Fruit fly (Drosophila melanogaster) whole organism, embryonic: ENCODE results near the gene CG33286.

Experiments
- Atf6 ChIP-seq: fragments of 200-800 bp; sonication (Bioruptor generic); IDR thresholded peaks from 2 replicates; pipeline ENCODE4 v1.3.6; 2022; ENCODE audit warnings: missing biosample characterization, missing genetic modification characterization
- Bteb2 ChIP-seq: fragments of 200-800 bp; sonication (Bioruptor generic); optimal IDR thresholded peaks from 2 replicates; lab custom pipeline; 2016; ENCODE audit warnings: missing biosample characterization, missing genetic modification characterization
- CG10321 ChIP-seq: fragments of 200-800 bp; sonication (Bioruptor generic); IDR thresholded peaks from 2 replicates; pipeline ENCODE4 v1.3.6; 2022; ENCODE audit warnings: missing biosample characterization, missing genetic modification characterization
- CG10959 ChIP-seq: fragments of 200-800 bp; sonication (Bioruptor generic); IDR thresholded peaks from 2 replicates; pipeline ENCODE4 v1.3.6; 2022; ENCODE audit warnings: missing biosample characterization, missing genetic modification characterization
- CG12071 ChIP-seq: fragments of 200-800 bp; sonication (Bioruptor generic); optimal IDR thresholded peaks from 3 replicates; lab custom pipeline; 2018; ENCODE audit warnings: missing biosample characterization, mild to moderate bottlenecking, missing genetic modification characterization
- CG12659 ChIP-seq: fragments of 200-800 bp; sonication (Bioruptor generic); optimal IDR thresholded peaks from 3 replicates; lab custom pipeline; 2017; ENCODE audit warnings: mild to moderate bottlenecking, missing biosample characterization, missing genetic modification reagents, missing genetic modification characterization
- CG13296 ChIP-seq: fragments of 200-800 bp; sonication (Bioruptor generic); optimal IDR thresholded peaks from 3 replicates; lab custom pipeline; 2018; ENCODE audit warnings: missing biosample characterization, mild to moderate bottlenecking, missing genetic modification characterization
- CG16863 ChIP-seq: fragments of 200-800 bp; sonication (Bioruptor generic); optimal IDR thresholded peaks from 3 replicates; lab custom pipeline; 2016; ENCODE audit warnings: missing biosample characterization, missing genetic modification characterization
- CG17802 ChIP-seq: fragments of 200-800 bp; sonication (Bioruptor generic); optimal IDR thresholded peaks from 2 replicates; lab custom pipeline; 2018; ENCODE audit warnings: missing biosample characterization, mild to moderate bottlenecking, missing genetic modification characterization, moderate library complexity
- CG18262 ChIP-seq: fragments of 200-800 bp; optimal IDR thresholded peaks from 3 replicates; lab custom pipeline; 2019; ENCODE audit warnings: missing biosample characterization, mild to moderate bottlenecking, missing genetic modification characterization, moderate library complexity
- CG18476 ChIP-seq: fragments of 200-800 bp; sonication (Bioruptor generic); optimal IDR thresholded peaks from 2 replicates; lab custom pipeline; 2016; ENCODE audit warnings: missing biosample characterization, mild to moderate bottlenecking, missing genetic modification characterization
- CG18599 ChIP-seq: fragments of 200-800 bp; sonication (Bioruptor generic); optimal IDR thresholded peaks from 3 replicates; lab custom pipeline; 2017; ENCODE audit warnings: missing biosample characterization, missing genetic modification characterization, mild to moderate bottlenecking, moderate library complexity, missing genetic modification reagents
- CG4360 ChIP-seq: fragments of 200-800 bp; sonication (Bioruptor generic); IDR thresholded peaks from 2 replicates; pipeline ENCODE4 v1.3.6; 2022; ENCODE audit warnings: missing biosample characterization, missing genetic modification characterization
- CG4404 ChIP-seq: fragments of 200-800 bp; sonication (Bioruptor generic); IDR thresholded peaks from 2 replicates; pipeline ENCODE4 v1.3.6; 2022; ENCODE audit warnings: missing biosample characterization, missing genetic modification characterization
- CG4617 ChIP-seq: fragments of 200-800 bp; sonication (Bioruptor generic); optimal IDR thresholded peaks from 3 replicates; lab custom pipeline; 2016; ENCODE audit warnings: missing biosample characterization, missing genetic modification characterization, borderline replicate concordance
- CG6254 ChIP-seq: fragments of 200-800 bp; sonication (Bioruptor generic); optimal IDR thresholded peaks from 3 replicates; lab custom pipeline; 2017; ENCODE audit warnings: mild to moderate bottlenecking, missing biosample characterization, missing genetic modification reagents, missing genetic modification characterization
- CG6683 ChIP-seq: fragments of 200-800 bp; sonication (Bioruptor generic); optimal IDR thresholded peaks from 2 replicates; lab custom pipeline; 2017; ENCODE audit warnings: missing biosample characterization, mild to moderate bottlenecking, missing genetic modification characterization, missing genetic modification reagents
- CG7786 ChIP-seq: fragments of 200-800 bp; sonication (Bioruptor generic); optimal IDR thresholded peaks from 2 replicates; lab custom pipeline; 2016; ENCODE audit warnings: missing biosample characterization, missing genetic modification characterization
- CG8478 ChIP-seq: fragments of >200 bp; optimal IDR thresholded peaks from 2 replicates; lab custom pipeline; 2018
- CG9876 ChIP-seq: fragments of 200-800 bp; sonication (Bioruptor generic); optimal IDR thresholded peaks from 2 replicates; lab custom pipeline; 2016; ENCODE audit warnings: missing biosample characterization, missing genetic modification characterization
- CG9932 ChIP-seq: fragments of 200-800 bp; sonication (Bioruptor generic); IDR thresholded peaks from 2 replicates; pipeline ENCODE4 v1.3.6; 2022; ENCODE audit warnings: missing biosample characterization, missing genetic modification characterization
- CTCF ChIP-seq: fragments of 200-800 bp; sonication (Bioruptor generic); optimal IDR thresholded peaks from 2 replicates; lab custom pipeline; 2017; ENCODE audit warnings: missing biosample characterization, mild to moderate bottlenecking, missing genetic modification characterization, moderate library complexity
- Chrac-16 ChIP-seq: fragments of 200-800 bp; sonication (Bioruptor generic); optimal IDR thresholded peaks from 3 replicates; lab custom pipeline; 2016; ENCODE audit warnings: missing biosample characterization, missing genetic modification characterization
- Dad ChIP-seq: fragments of 200-800 bp; sonication (Bioruptor generic); optimal IDR thresholded peaks from 3 replicates; lab custom pipeline; 2016; ENCODE audit warnings: missing biosample characterization, missing genetic modification characterization
- Doc2 ChIP-seq: fragments of 200-800 bp; sonication (Bioruptor generic); IDR thresholded peaks from 2 replicates; pipeline ENCODE4 v1.3.6; 2022; ENCODE audit warnings: missing biosample characterization, missing genetic modification characterization
- Elba2 ChIP-seq: fragments of 200-800 bp; sonication (Bioruptor generic); optimal IDR thresholded peaks from 3 replicates; lab custom pipeline; 2016; ENCODE audit warnings: missing biosample characterization, missing genetic modification characterization
- HLHmδ ChIP-seq: fragments of 200-800 bp; sonication (Bioruptor generic); optimal IDR thresholded peaks from 2 replicates; lab custom pipeline; 2018; ENCODE audit warnings: missing biosample characterization, mild to moderate bottlenecking, missing genetic modification characterization, moderate library complexity
- Hand ChIP-seq: fragments of 200-800 bp; sonication (Bioruptor generic); optimal IDR thresholded peaks from 2 replicates; lab custom pipeline; 2017; ENCODE audit warnings: mild to moderate bottlenecking, missing biosample characterization, missing genetic modification reagents, missing genetic modification characterization
- Mad ChIP-seq: fragments of 200-800 bp; sonication (Bioruptor generic); optimal IDR thresholded peaks from 2 replicates; lab custom pipeline; 2016; ENCODE audit warnings: missing biosample characterization, missing genetic modification characterization
- Poxn ChIP-seq: fragments of 200-800 bp; sonication (Bioruptor generic); IDR thresholded peaks from 2 replicates; pipeline ENCODE4 v1.3.6; 2022; ENCODE audit warnings: missing biosample characterization, missing genetic modification characterization
- Spps ChIP-seq: fragments of 200-800 bp; sonication (Bioruptor generic); optimal IDR thresholded peaks from 2 replicates; lab custom pipeline; 2018; ENCODE audit warnings: missing biosample characterization, mild to moderate bottlenecking, missing genetic modification characterization
- YL-1 ChIP-seq: fragments of 200-800 bp; sonication (Bioruptor generic); optimal IDR thresholded peaks from 3 replicates; lab custom pipeline; 2017; ENCODE audit warnings: missing biosample characterization, mild to moderate bottlenecking, missing genetic modification characterization
- amos ChIP-seq: fragments of 200-800 bp; sonication (Bioruptor generic); IDR thresholded peaks from 2 replicates; pipeline ENCODE4 v1.3.6; 2022; ENCODE audit warnings: missing biosample characterization, missing genetic modification characterization; ENCODE audit not compliant: partially characterized antibody
- ato ChIP-seq: fragments of 200-800 bp; sonication (Bioruptor generic); IDR thresholded peaks from 2 replicates; pipeline ENCODE4 v1.3.6; 2022; ENCODE audit warnings: missing biosample characterization, missing genetic modification characterization; ENCODE audit not compliant: partially characterized antibody
- bowl ChIP-seq: fragments of 200-800 bp; sonication (Bioruptor generic); IDR thresholded peaks from 2 replicates; pipeline ENCODE4 v1.3.6; 2022; ENCODE audit warnings: missing biosample characterization, missing genetic modification characterization
- cg ChIP-seq: fragments of 200-800 bp; sonication (Bioruptor generic); optimal IDR thresholded peaks from 3 replicates; lab custom pipeline; 2019; ENCODE audit warnings: missing biosample characterization, mild to moderate bottlenecking, missing genetic modification characterization, moderate library complexity
- crc ChIP-seq: fragments of 200-800 bp; sonication (Bioruptor generic); optimal IDR thresholded peaks from 2 replicates; lab custom pipeline; 2016; ENCODE audit warnings: missing biosample characterization, missing genetic modification characterization
- crp ChIP-seq, 2 experiments: fragments of 200-800 bp; sonication (Bioruptor generic); optimal IDR thresholded peaks; 2 replicates in 1 of 2; 3 replicates in 1 of 2; lab custom pipeline; 2017; ENCODE audit warnings: missing biosample characterization in 2 of 2, missing genetic modification characterization in 2 of 2, mild to moderate bottlenecking in 1 of 2, moderate library complexity in 1 of 2
- cwo ChIP-seq: fragments of 200-800 bp; sonication (Bioruptor generic); optimal IDR thresholded peaks from 3 replicates; lab custom pipeline; 2017; ENCODE audit warnings: missing biosample characterization, missing genetic modification characterization, mild to moderate bottlenecking, moderate library complexity, missing genetic modification reagents
- da ChIP-seq: fragments of 200-800 bp; sonication (Bioruptor generic); optimal IDR thresholded peaks from 2 replicates; lab custom pipeline; 2016; ENCODE audit warnings: missing biosample characterization, missing genetic modification characterization
- h ChIP-seq: fragments of >200 bp; optimal IDR thresholded peaks from 2 replicates; lab custom pipeline; 2017
- hkb ChIP-seq, 2 experiments: fragments of 200-800 bp in 1 of 2; fragments of >200 bp in 1 of 2; sonication (Bioruptor generic) in 1 of 2; IDR thresholded peaks in 1 of 2; optimal IDR thresholded peaks in 1 of 2; 2 replicates each; pipeline versions ENCODE4 v1.3.6 to Lab custom; 2017 to 2022; ENCODE audit warnings: missing biosample characterization in 1 of 2, missing genetic modification characterization in 1 of 2
- insv ChIP-seq, 2 experiments: fragments of 200-800 bp; sonication (Bioruptor generic); optimal IDR thresholded peaks; 3 replicates each; lab custom pipeline; 2016 to 2018; ENCODE audit warnings: missing biosample characterization in 2 of 2, missing genetic modification characterization in 2 of 2
- nerfin-1 ChIP-seq: fragments of 200-800 bp; sonication (Bioruptor generic); optimal IDR thresholded peaks from 3 replicates; lab custom pipeline; 2019; ENCODE audit warnings: missing biosample characterization, mild to moderate bottlenecking, missing genetic modification characterization, moderate library complexity
- p53 ChIP-seq: fragments of 200-800 bp; sonication (Bioruptor generic); optimal IDR thresholded peaks from 2 replicates; lab custom pipeline; 2016; ENCODE audit warnings: missing biosample characterization, missing genetic modification characterization
- pros ChIP-seq: fragments of 200-800 bp; sonication (Bioruptor generic); optimal IDR thresholded peaks from 3 replicates; lab custom pipeline; 2019; ENCODE audit warnings: missing biosample characterization, mild to moderate bottlenecking, missing genetic modification characterization, moderate library complexity
- psq ChIP-seq: fragments of 200-800 bp; sonication (Bioruptor generic); optimal IDR thresholded peaks from 2 replicates; lab custom pipeline; 2017; ENCODE audit warnings: missing biosample characterization, missing genetic modification characterization
- stc ChIP-seq: fragments of 200-800 bp; sonication (Bioruptor generic); IDR thresholded peaks from 2 replicates; pipeline ENCODE4 v1.3.6; 2022; ENCODE audit warnings: missing biosample characterization, missing genetic modification characterization
- tin ChIP-seq: fragments of 200-800 bp; sonication (Bioruptor generic); optimal IDR thresholded peaks from 3 replicates; lab custom pipeline; 2016; ENCODE audit warnings: missing biosample characterization, missing genetic modification characterization
- trh ChIP-seq: fragments of 200-800 bp; sonication (Bioruptor generic); optimal IDR thresholded peaks from 2 replicates; lab custom pipeline; 2016; ENCODE audit warnings: missing biosample characterization, missing genetic modification characterization
- usp ChIP-seq: fragments of >200 bp; optimal IDR thresholded peaks from 2 replicates; lab custom pipeline; 2017; ENCODE audit warnings: missing biosample characterization, missing genetic modification characterization
- wek ChIP-seq: fragments of 200-800 bp; sonication (Bioruptor generic); optimal IDR thresholded peaks from 3 replicates; lab custom pipeline; 2018; ENCODE audit warnings: missing biosample characterization, mild to moderate bottlenecking, missing genetic modification characterization, moderate library complexity

The CG33286 gene

dm6 chr3L:20950136-20950499 lies 24.4 kb downstream of the CG33286 start (continued):
- TF ChIP-seq Chrac-16, result peak; percentile 45
- no peak for TF ChIP-seq h (lab: Kevin White, UChicago)
- TF ChIP-seq CG4360 (GFP tag; lab: Robert Waterston, UW), result no peak
- no peak for TF ChIP-seq CG12071 (GFP tag; lab: Kevin White, UChicago)
- TF ChIP-seq HLHmδ (GFP tag; lab: Kevin White, UChicago), result no peak
- TF ChIP-seq CG13296, result no peak
- no peak for TF ChIP-seq CG9932
- TF ChIP-seq da (GFP tag; lab: Kevin White, UChicago), result no peak
- peak; percentile 47; the same call in 1 of the 2 replicates for TF ChIP-seq stc (GFP tag; lab: Robert Waterston, UW)
- peak; percentile 2 for TF ChIP-seq Bteb2
- no peak for TF ChIP-seq CG4404 (GFP tag; lab: Robert Waterston, UW)
- TF ChIP-seq trh (GFP tag; lab: Kevin White, UChicago), result no peak
- no peak for TF ChIP-seq CG7786
- TF ChIP-seq tin (GFP tag; lab: Kevin White, UChicago), result peak; percentile 61
- TF ChIP-seq wek (GFP tag; lab: Kevin White, UChicago), result no peak
- TF ChIP-seq Spps, result peak; percentile 68
- no peak for TF ChIP-seq p53 (GFP tag; lab: Kevin White, UChicago)
- no peak for TF ChIP-seq CG8478 (lab: Kevin White, UChicago)
- no peak for TF ChIP-seq CG10959 (GFP tag; lab: Robert Waterston, UW)
- no peak for TF ChIP-seq Doc2 (GFP tag; lab: Robert Waterston, UW)
- peak; percentile 27 for TF ChIP-seq CG18599 (GFP tag; lab: Kevin White, UChicago)
- peak; percentile 77 for TF ChIP-seq CG6254 (GFP tag; lab: Kevin White, UChicago)
- peak; percentile 90 for TF ChIP-seq CG18262
- TF ChIP-seq ato (GFP tag; lab: Robert Waterston, UW), result no peak
- TF ChIP-seq CG12659, result peak; percentile 31
- no peak for TF ChIP-seq Hand (GFP tag; lab: Kevin White, UChicago)
- TF ChIP-seq bowl, result no peak
- TF ChIP-seq insv (GFP tag; optimal IDR thresholded peaks at IDR 0.05; lab: Kevin White, UChicago), result no peak
- TF ChIP-seq CTCF (GFP tag; lab: Kevin White, UChicago), result no peak
- no peak for TF ChIP-seq usp
- TF ChIP-seq CG10321, result no peak
- peak; percentile 25 for TF ChIP-seq Mad (GFP tag; lab: Kevin White, UChicago)
- TF ChIP-seq Atf6 (GFP tag; lab: Robert Waterston, UW), result no peak; the same call in 1 of the 2 replicates
- no peak for TF ChIP-seq CG4617 (GFP tag; lab: Kevin White, UChicago)
- no peak for TF ChIP-seq pros (GFP tag; lab: Kevin White, UChicago)
- no peak for TF ChIP-seq Elba2 (GFP tag; lab: Kevin White, UChicago)
- peak; percentile 73 for TF ChIP-seq nerfin-1 (tag; lab: Kevin White, UChicago)
- TF ChIP-seq CG17802 (tag; lab: Kevin White, UChicago), result peak; percentile 51
- no peak for TF ChIP-seq crc (GFP tag; lab: Kevin White, UChicago)
- no peak for TF ChIP-seq amos (GFP tag; lab: Robert Waterston, UW)
- TF ChIP-seq YL-1 (GFP tag; lab: Kevin White, UChicago), result no peak
- TF ChIP-seq psq, result no peak
- no peak for TF ChIP-seq cg
- TF ChIP-seq CG18476 (GFP tag; lab: Kevin White, UChicago), result peak; percentile 59
- no peak for TF ChIP-seq CG9876
- TF ChIP-seq CG6683 (GFP tag; lab: Kevin White, UChicago), result no peak
- peak; percentile 51 for TF ChIP-seq CG16863
- TF ChIP-seq cwo, result peak; percentile 30
- no peak for TF ChIP-seq Poxn (GFP tag; lab: Robert Waterston, UW)
- TF ChIP-seq Dad (GFP tag; lab: Kevin White, UChicago), result no peak
- TF ChIP-seq crp (GFP tag; optimal IDR thresholded peaks at IDR 0.05; lab: Kevin White, UChicago), result no peak
- TF ChIP-seq hkb (optimal IDR thresholded peaks at IDR 0.05; lab: Kevin White, UChicago), result no peak
- TF ChIP-seq hkb (GFP tag; IDR thresholded peaks at IDR 0.05; lab: Robert Waterston, UW), result peak; percentile 69
